Worm (Caenorhabditis elegans): ENCODE data around the gene rfk-1.

The rfk-1 gene

ce11 chrIV:10403193-10404058, 5.9 kb downstream of the rfk-1 start, which contains the start of gene gpa-7:
gpa-7 (plus strand) TSS chrIV:10404008.
- TF ChIP-seq lsy-12 (tag; optimal IDR thresholded peaks at IDR 0.05) (no peak), nhr-25 (tag; optimal IDR thresholded peaks at IDR 0.05) (no peak), zag-1 (tag; optimal IDR thresholded peaks at IDR 0.05) (peak; percentile 24), snpc-4 (tag; optimal IDR thresholded peaks at IDR 0.05) (peak; percentile 54), nfya-1 (tag; optimal IDR thresholded peaks at IDR 0.05; ENCODE audit: insufficient read depth) (peak; percentile 87), lin-15B (tag; optimal IDR thresholded peaks at IDR 0.05) (peak; percentile 27), sea-2 (GFP tag; optimal IDR thresholded peaks at IDR 0.05) (peak; percentile 36), tbx-2 (tag; optimal IDR thresholded peaks at IDR 0.05) (peak; percentile 69), fkh-10 (GFP tag; optimal IDR thresholded peaks at IDR 0.05) (peak; percentile 71), lin-39 (tag; optimal IDR thresholded peaks at IDR 0.05) (peak; percentile 68), hmg-11 (tag; optimal IDR thresholded peaks at IDR 0.05) (peak; percentile 79), unc-62 (GFP tag; optimal IDR thresholded peaks at IDR 0.05) (peak; percentile 47), egl-27 (tag; optimal IDR thresholded peaks at IDR 0.05) (no peak), ceh-28 (tag; optimal IDR thresholded peaks at IDR 0.05) (no peak)

DNA sequence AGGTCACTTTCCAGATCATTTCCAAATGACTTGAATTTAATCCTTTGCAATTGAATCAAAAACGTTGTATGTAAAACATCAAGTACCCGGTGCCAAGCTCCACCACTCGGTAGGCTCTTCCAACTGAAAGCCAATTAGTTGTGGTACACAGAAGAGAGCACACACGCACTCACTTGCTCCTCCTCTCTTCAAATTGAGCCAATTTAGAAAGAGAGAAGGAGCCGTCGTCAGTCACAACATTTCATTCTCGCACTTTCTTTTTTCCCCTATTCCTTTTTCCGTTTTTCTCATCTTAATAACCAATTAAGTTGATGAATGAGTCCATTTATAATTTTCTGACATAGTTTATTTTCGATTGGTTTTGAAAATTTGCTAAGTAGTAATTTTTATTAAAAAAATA, 11.0 kb downstream of the rfk-1 start:
- TF ChIP-seq lin-39 (tag; optimal IDR thresholded peaks at IDR 0.05) (no peak), nfya-1 (tag; optimal IDR thresholded peaks at IDR 0.05; ENCODE audit: insufficient read depth) (peak; percentile 10), fkh-10 (GFP tag; optimal IDR thresholded peaks at IDR 0.05) (peak; percentile 32), nhr-12 (tag; optimal IDR thresholded peaks at IDR 0.05) (no peak), unc-39 (tag; optimal IDR thresholded peaks at IDR 0.05) (no peak)

- TF ChIP-seq pha-4 (tag; optimal IDR thresholded peaks at IDR 0.05) (no peak), fkh-10 (GFP tag; optimal IDR thresholded peaks at IDR 0.05) (peak; percentile 67)
Observed at ce11 chrIV:10396827-10397226, 12.4 kb downstream of the rfk-1 start.

DNA sequence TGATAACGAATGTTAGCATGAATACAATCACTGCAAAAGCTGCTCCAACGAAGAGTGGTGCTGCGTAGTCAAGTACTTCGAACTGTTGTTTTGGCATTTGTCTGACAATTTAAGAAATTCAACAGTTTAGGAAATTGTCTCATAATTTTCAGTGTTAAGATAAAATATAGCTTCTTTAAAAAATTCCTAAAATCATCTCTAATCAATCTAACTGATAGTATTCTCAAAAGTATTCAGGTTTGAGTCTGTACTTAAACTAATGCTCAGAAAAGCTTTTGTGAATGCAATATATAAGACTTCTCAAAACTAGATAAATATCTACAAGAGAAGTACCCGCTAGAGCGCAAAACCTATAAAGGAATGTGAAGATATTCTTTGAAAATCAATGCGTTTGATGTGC, 14.4 kb downstream of the rfk-1 start, which contains the start of gene R10H10.4:
Gene R10H10.4, minus strand, starts transcription at position 101 of the 400 bp plus-strand sequence.
- TF ChIP-seq fkh-2 (tag; optimal IDR thresholded peaks at IDR 0.05) (no peak), ZK546.5 (tag; optimal IDR thresholded peaks at IDR 0.05) (no peak), snpc-4 (tag; optimal IDR thresholded peaks at IDR 0.05) (no peak), nhr-77 (tag; optimal IDR thresholded peaks at IDR 0.05) (no peak), daf-12 (tag; optimal IDR thresholded peaks at IDR 0.05) (no peak), mml-1 (tag; optimal IDR thresholded peaks at IDR 0.05) (no peak), pha-4 (tag; optimal IDR thresholded peaks at IDR 0.05) (no peak), elt-3 (tag; optimal IDR thresholded peaks at IDR 0.05) (no peak), aly-2 (tag; optimal IDR thresholded peaks at IDR 0.05) (no peak), ceh-16 (tag; optimal IDR thresholded peaks at IDR 0.05) (no peak), elt-1 (tag; optimal IDR thresholded peaks at IDR 0.05) (no peak), ceh-82 (tag; optimal IDR thresholded peaks at IDR 0.05) (no peak)

ce11 chrIV:10391827-10392226, 17.4 kb downstream of the rfk-1 start, which contains the start of gene spe-26:
spe-26 (minus strand) TSS chrIV:10391927.
- TF ChIP-seq nhr-23 (tag; optimal IDR thresholded peaks at IDR 0.05) (no peak), snpc-4 (tag; optimal IDR thresholded peaks at IDR 0.05) (no peak), nhr-76 (tag; optimal IDR thresholded peaks at IDR 0.05) (no peak), egl-27 (tag; optimal IDR thresholded peaks at IDR 0.05) (no peak), lsy-12 (tag; optimal IDR thresholded peaks at IDR 0.05) (no peak), zag-1 (tag; optimal IDR thresholded peaks at IDR 0.05) (no peak), fkh-10 (GFP tag; optimal IDR thresholded peaks at IDR 0.05) (no peak), nfya-1 (tag; optimal IDR thresholded peaks at IDR 0.05; ENCODE audit: insufficient read depth) (no peak), ceh-16 (tag; optimal IDR thresholded peaks at IDR 0.05) (no peak), fkh-2 (tag; optimal IDR thresholded peaks at IDR 0.05) (no peak), ZK546.5 (tag; optimal IDR thresholded peaks at IDR 0.05) (no peak), nhr-67 (tag; optimal IDR thresholded peaks at IDR 0.05) (no peak), elt-1 (tag; optimal IDR thresholded peaks at IDR 0.05) (no peak), pha-4 (tag; optimal IDR thresholded peaks at IDR 0.05) (no peak), unc-62 (GFP tag; optimal IDR thresholded peaks at IDR 0.05) (no peak), aly-2 (tag; optimal IDR thresholded peaks at IDR 0.05) (no peak), daf-12 (tag; optimal IDR thresholded peaks at IDR 0.05) (no peak), R02D3.7 (tag; optimal IDR thresholded peaks at IDR 0.05) (no peak)
